Worm (Caenorhabditis elegans): ENCODE results near the gene E02H4.4.
A peak's percentile ranks its signal among the peaks of the same experiment; 100 is the strongest.

E02H4.4 gene

DNA sequence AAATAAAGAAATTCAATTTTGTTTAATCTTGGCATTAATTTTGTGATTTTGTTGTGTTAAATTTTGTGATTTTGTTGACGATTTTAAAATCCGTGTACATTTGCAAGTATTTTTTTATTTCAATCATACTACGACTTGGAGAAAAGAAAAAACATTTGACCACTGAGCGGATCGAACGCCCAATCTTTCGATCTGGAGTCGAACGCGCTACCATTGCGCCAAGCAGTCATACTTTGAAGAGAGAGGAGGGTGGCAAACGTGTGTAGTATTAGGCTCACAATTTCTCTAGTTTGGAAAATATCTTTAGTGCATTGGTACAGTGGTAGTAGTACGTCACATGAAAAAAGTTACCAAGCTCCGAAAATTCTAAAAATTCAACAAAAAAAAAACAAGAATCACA, 29.0 kb upstream of the E02H4.4 start:
- TF ChIP-seq cnd-1 (tag; optimal IDR thresholded peaks at IDR 0.05), result no peak
- TF ChIP-seq hlh-1 (tag; optimal IDR thresholded peaks at IDR 0.05), result no peak
- no peak for TF ChIP-seq nhr-76 (tag; optimal IDR thresholded peaks at IDR 0.05)
- no peak for TF ChIP-seq unc-62 (GFP tag; optimal IDR thresholded peaks at IDR 0.05)
- TF ChIP-seq flh-1 (GFP tag; optimal IDR thresholded peaks at IDR 0.05), result no peak
- TF ChIP-seq ceh-39 (tag; optimal IDR thresholded peaks at IDR 0.05), result no peak
- no peak for TF ChIP-seq mab-5 (tag; optimal IDR thresholded peaks at IDR 0.05)
- no peak for TF ChIP-seq bed-3 (GFP tag; optimal IDR thresholded peaks at IDR 0.05)
- TF ChIP-seq ceh-43 (GFP tag; optimal IDR thresholded peaks at IDR 0.05), result no peak
- TF ChIP-seq ceh-83 (GFP tag; optimal IDR thresholded peaks at IDR 0.05), result peak; percentile 66
- TF ChIP-seq tbx-8 (GFP tag; optimal IDR thresholded peaks at IDR 0.05), result no peak
- no peak for TF ChIP-seq lin-13 (tag; optimal IDR thresholded peaks at IDR 0.05)
- TF ChIP-seq sptf-1 (tag; optimal IDR thresholded peaks at IDR 0.05), result no peak
- TF ChIP-seq M03D4.4 (tag; optimal IDR thresholded peaks at IDR 0.05), result peak; percentile 28
- no peak for TF ChIP-seq mls-2 (tag; optimal IDR thresholded peaks at IDR 0.05)
- no peak for TF ChIP-seq nhr-12 (tag; optimal IDR thresholded peaks at IDR 0.05)
- no peak for TF ChIP-seq lsy-2 (tag; optimal IDR thresholded peaks at IDR 0.05)
- TF ChIP-seq pha-4 (tag; optimal IDR thresholded peaks at IDR 0.05), result no peak

DNA sequence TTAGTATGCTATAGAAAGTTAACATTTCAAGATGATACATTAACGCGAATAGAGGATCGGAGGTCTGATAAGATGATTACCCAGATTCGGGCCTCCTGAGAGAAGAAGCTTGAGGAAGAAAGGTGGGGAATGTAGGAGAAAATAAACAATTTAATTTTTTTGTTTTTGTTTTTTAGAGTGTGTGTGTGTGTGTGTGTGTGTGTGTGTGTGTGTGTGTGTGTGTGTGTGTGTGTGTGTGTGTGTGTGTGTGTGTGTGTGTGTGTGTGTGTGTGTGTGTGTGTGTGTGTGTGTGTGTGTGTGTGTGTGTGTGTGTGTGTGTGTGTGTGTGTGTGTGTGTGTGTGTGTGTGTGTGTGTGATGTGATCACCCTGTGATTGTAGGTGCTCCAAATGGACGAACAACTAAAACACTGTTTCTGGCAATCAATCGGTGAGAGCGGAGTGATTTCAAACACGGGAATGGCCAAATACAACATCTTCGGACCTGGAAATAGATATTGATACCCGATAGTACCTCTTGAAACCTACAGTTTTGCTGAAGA, 28.4 kb upstream of the E02H4.4 start:
- TF ChIP-seq cnd-1 (tag; optimal IDR thresholded peaks at IDR 0.05) (peak; percentile 33), sem-2 (GFP tag; optimal IDR thresholded peaks at IDR 0.05) (peak; percentile 18), bed-3 (GFP tag; optimal IDR thresholded peaks at IDR 0.05) (peak; percentile 33), sptf-1 (tag; optimal IDR thresholded peaks at IDR 0.05) (peak; percentile 73), M03D4.4 (tag; optimal IDR thresholded peaks at IDR 0.05) (peak; percentile 47), drap-1 (GFP tag; optimal IDR thresholded peaks at IDR 0.05) (peak; percentile 36), mls-2 (tag; optimal IDR thresholded peaks at IDR 0.05) (peak; percentile 23)

DNA sequence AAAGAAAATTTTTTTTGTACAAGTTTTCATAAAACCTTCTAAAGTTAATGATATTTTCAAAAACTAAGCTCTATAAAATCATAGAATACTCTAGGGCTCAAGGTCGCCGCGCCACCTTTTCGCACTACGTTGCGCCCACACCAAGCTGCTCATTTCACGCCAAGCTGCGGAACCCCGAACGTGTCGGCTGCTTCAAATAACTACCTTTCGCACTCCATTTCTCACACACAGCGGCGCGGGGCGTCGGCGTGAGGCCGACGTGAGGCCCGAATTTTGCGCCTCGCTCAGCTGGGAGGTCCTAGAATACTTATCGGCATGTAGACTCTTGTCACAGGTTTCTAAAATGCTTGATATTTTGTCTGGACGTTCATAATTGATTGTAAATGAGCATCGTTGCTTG, 25.8 kb upstream of the E02H4.4 start:
- no peak for TF ChIP-seq mep-1 (tag; optimal IDR thresholded peaks at IDR 0.05)
- no peak for TF ChIP-seq mls-2 (tag; optimal IDR thresholded peaks at IDR 0.05)
- TF ChIP-seq zip-8 (tag; optimal IDR thresholded peaks at IDR 0.05), result no peak
- no peak for TF ChIP-seq ztf-11 (tag; optimal IDR thresholded peaks at IDR 0.05)
- TF ChIP-seq mab-5 (tag; optimal IDR thresholded peaks at IDR 0.05), result no peak
- no peak for TF ChIP-seq nhr-2 (tag; optimal IDR thresholded peaks at IDR 0.05)
- no peak for TF ChIP-seq ceh-43 (GFP tag; optimal IDR thresholded peaks at IDR 0.05)
- TF ChIP-seq bed-3 (GFP tag; optimal IDR thresholded peaks at IDR 0.05), result no peak
- no peak for TF ChIP-seq unc-62 (GFP tag; optimal IDR thresholded peaks at IDR 0.05)
- no peak for TF ChIP-seq nhr-237 (tag; optimal IDR thresholded peaks at IDR 0.05)
- no peak for TF ChIP-seq sptf-1 (tag; optimal IDR thresholded peaks at IDR 0.05)
- no peak for TF ChIP-seq snpc-4 (tag; optimal IDR thresholded peaks at IDR 0.05)
- no peak for TF ChIP-seq tbx-8 (GFP tag; optimal IDR thresholded peaks at IDR 0.05)
- no peak for TF ChIP-seq elt-3 (tag; optimal IDR thresholded peaks at IDR 0.05)
- TF ChIP-seq lsy-2 (tag; optimal IDR thresholded peaks at IDR 0.05), result no peak
- no peak for TF ChIP-seq cnd-1 (tag; optimal IDR thresholded peaks at IDR 0.05)
- TF ChIP-seq ham-2 (GFP tag; optimal IDR thresholded peaks at IDR 0.05), result no peak
- no peak for TF ChIP-seq lin-32 (GFP tag; optimal IDR thresholded peaks at IDR 0.05)
- TF ChIP-seq ceh-83 (GFP tag; optimal IDR thresholded peaks at IDR 0.05), result no peak

DNA sequence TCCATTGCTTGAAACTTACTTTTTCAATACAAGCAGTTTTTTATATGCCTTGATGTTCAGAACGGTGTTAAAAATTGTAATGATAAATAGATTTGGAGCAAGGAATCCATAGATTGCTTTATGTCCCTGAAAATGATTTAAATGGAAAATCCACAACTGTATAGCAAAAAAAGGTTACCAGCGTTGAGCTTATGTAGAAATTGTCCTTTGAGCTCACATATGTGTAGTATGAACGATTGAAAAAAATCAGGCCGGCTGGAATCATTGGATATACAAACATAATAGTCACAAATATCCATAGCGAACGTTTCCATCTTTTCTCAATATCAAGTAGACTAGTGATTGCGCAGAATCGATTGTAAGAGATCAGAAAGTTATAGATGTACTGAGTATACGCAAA, 23.4 kb upstream of the E02H4.4 start, which contains the start of gene srg-36:
Gene srg-36, minus strand, starts transcription at position 101 of the 400 bp plus-strand sequence.
- no peak for TF ChIP-seq ces-1 (GFP tag; optimal IDR thresholded peaks at IDR 0.05)
- TF ChIP-seq hlh-1 (tag; optimal IDR thresholded peaks at IDR 0.05), result no peak
- TF ChIP-seq ceh-39 (tag; optimal IDR thresholded peaks at IDR 0.05), result no peak
- no peak for TF ChIP-seq unc-39 (tag; optimal IDR thresholded peaks at IDR 0.05)
- no peak for TF ChIP-seq blmp-1 (tag; optimal IDR thresholded peaks at IDR 0.05)
- no peak for TF ChIP-seq nhr-76 (tag; optimal IDR thresholded peaks at IDR 0.05)
- TF ChIP-seq unc-120 (tag; optimal IDR thresholded peaks at IDR 0.05; ENCODE audit: poor library complexity, severe bottlenecking), result no peak
- TF ChIP-seq lin-32 (GFP tag; optimal IDR thresholded peaks at IDR 0.05), result no peak

DNA sequence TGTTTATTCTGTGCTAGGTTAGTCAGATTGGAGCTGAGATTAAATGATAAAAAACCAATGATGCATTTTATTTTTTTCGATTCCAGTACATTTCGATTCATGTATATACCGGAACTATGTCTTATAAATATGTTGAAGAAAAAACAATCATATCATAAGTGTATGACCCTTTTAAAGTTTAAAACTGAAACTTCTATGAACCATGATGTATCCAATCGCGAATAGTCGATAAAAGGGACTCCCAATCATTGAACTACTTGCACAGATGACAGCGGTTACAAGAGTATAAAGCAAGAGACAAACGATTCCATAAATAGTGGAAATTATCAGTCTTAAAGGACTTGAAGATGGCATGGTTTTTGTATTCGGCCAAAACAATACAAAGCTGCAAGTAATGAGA, 22.8 kb upstream of the E02H4.4 start, which contains the start of gene srg-37:
Gene srg-37, minus strand, starts transcription at position 101 of the 400 bp plus-strand sequence.
- no peak for TF ChIP-seq cnd-1 (tag; optimal IDR thresholded peaks at IDR 0.05)
- no peak for TF ChIP-seq ceh-83 (GFP tag; optimal IDR thresholded peaks at IDR 0.05)
- no peak for TF ChIP-seq ceh-43 (GFP tag; optimal IDR thresholded peaks at IDR 0.05)
- no peak for TF ChIP-seq mab-5 (tag; optimal IDR thresholded peaks at IDR 0.05)

All from whole organism, mixed stage, embryonic.